Worm (Caenorhabditis elegans) whole organism, L1 larva: ENCODE results near the gene pals-21.

ENCODE experiments used
- ceh-8 ChIP-seq: fragments of 200-800 bp; sonication (Bioruptor generic); optimal IDR thresholded peaks from 2 replicates; lab custom pipeline; 2018; ENCODE audit warnings: mild to moderate bottlenecking, missing genetic modification characterization, moderate library complexity, missing compliant biosample characterization
- elt-3 ChIP-seq, 6 experiments: fragments of 150-350 bp in 1 of 6; sonication (generic microtip); optimal IDR thresholded peaks; 2 replicates each; lab custom pipeline; 2017 to 2018; ENCODE audit warnings: missing biosample characterization in 6 of 6, missing genetic modification characterization in 6 of 6, inconsistent platforms in 1 of 6
- fkh-4 ChIP-seq: sonication (generic microtip); optimal IDR thresholded peaks from 2 replicates; lab custom pipeline; 2016; ENCODE audit warnings: missing compliant biosample characterization, missing genetic modification characterization, borderline replicate concordance
- lsy-2 ChIP-seq, 2 experiments: fragments of 150-350 bp; optimal IDR thresholded peaks; 2 replicates each; lab custom pipeline; 2014; ENCODE audit warnings: missing biosample characterization in 2 of 2, missing genetic modification characterization in 2 of 2
- mdl-1 ChIP-seq, 2 experiments: fragments of 150-350 bp; optimal IDR thresholded peaks; 2 replicates each; lab custom pipeline; 2014 to 2017; ENCODE audit warnings: missing biosample characterization in 2 of 2, missing genetic modification characterization in 2 of 2, inconsistent platforms in 1 of 2
- nhr-11 ChIP-seq: fragments of 150-350 bp; optimal IDR thresholded peaks from 2 replicates; lab custom pipeline; 2014; ENCODE audit warnings: missing biosample characterization, missing genetic modification characterization
- nhr-20 ChIP-seq: sonication (generic microtip); optimal IDR thresholded peaks from 2 replicates; lab custom pipeline; 2016; ENCODE audit warnings: mild to moderate bottlenecking, missing genetic modification characterization, missing compliant biosample characterization
- pqm-1 ChIP-seq: sonication (generic microtip); optimal IDR thresholded peaks from 3 replicates; lab custom pipeline; 2017; ENCODE audit warnings: missing biosample characterization, missing genetic modification characterization
- rnt-1 ChIP-seq: sonication (generic microtip); optimal IDR thresholded peaks from 2 replicates; lab custom pipeline; 2016; ENCODE audit warnings: mild to moderate bottlenecking, missing genetic modification characterization, moderate library complexity, missing compliant biosample characterization

- no peak for TF ChIP-seq nhr-20 (tag; lab: Kevin White, UChicago)
- TF ChIP-seq ceh-8 (GFP tag; lab: Kevin White, UChicago) = no peak
- TF ChIP-seq fkh-4 (tag; lab: Kevin White, UChicago) = no peak
- TF ChIP-seq elt-3 (tag; optimal IDR thresholded peaks at IDR 0.05; lab: Kevin White, UChicago) = no peak
- TF ChIP-seq pqm-1 (tag; lab: Kevin White, UChicago) = no peak
- no peak for TF ChIP-seq rnt-1 (tag; lab: Kevin White, UChicago)
- TF ChIP-seq mdl-1 (tag; optimal IDR thresholded peaks at IDR 0.05; lab: Kevin White, UChicago) = no peak
- no peak for TF ChIP-seq lsy-2 (tag; optimal IDR thresholded peaks at IDR 0.05; lab: Kevin White, UChicago)
- no peak for TF ChIP-seq nhr-11 (tag; lab: Kevin White, UChicago)
These were observed 41.0 kb upstream of the pals-21 start for ce11 chrIII:1421436-1421835.
